Fruit fly (Drosophila melanogaster) whole organism, embryonic: ENCODE results near the gene ZnT35C.

ENCODE experiments used
- Bgb ChIP-seq: fragments of 200-800 bp; sonication (Bioruptor generic); IDR thresholded peaks from 2 replicates; pipeline ENCODE4 v1.3.6; 2022; ENCODE audit warnings: missing biosample characterization, missing genetic modification characterization; ENCODE audit not compliant: partially characterized antibody
- CG10147 ChIP-seq: fragments of 200-800 bp; sonication (Bioruptor generic); optimal IDR thresholded peaks from 2 replicates; lab custom pipeline; 2019; ENCODE audit warnings: missing biosample characterization, mild to moderate bottlenecking, missing genetic modification characterization, moderate library complexity
- CG11085 ChIP-seq: fragments of 200-800 bp; sonication (Bioruptor generic); IDR thresholded peaks from 2 replicates; pipeline ENCODE4 v1.3.6; 2022; ENCODE audit warnings: missing biosample characterization, missing genetic modification characterization
- CG11695 ChIP-seq: fragments of 200-800 bp; sonication (Bioruptor generic); IDR thresholded peaks from 3 replicates; pipeline ENCODE4 v1.3.6; 2022; ENCODE audit warnings: missing biosample characterization, missing genetic modification characterization
- CG12769 ChIP-seq: fragments of 200-800 bp; sonication (Bioruptor generic); optimal IDR thresholded peaks from 2 replicates; lab custom pipeline; 2019; ENCODE audit warnings: missing biosample characterization, mild to moderate bottlenecking, missing genetic modification characterization, moderate library complexity
- CG13296 ChIP-seq: fragments of 200-800 bp; sonication (Bioruptor generic); optimal IDR thresholded peaks from 3 replicates; lab custom pipeline; 2018; ENCODE audit warnings: missing biosample characterization, mild to moderate bottlenecking, missing genetic modification characterization
- CG13424 ChIP-seq: fragments of 200-800 bp; sonication (Bioruptor generic); optimal IDR thresholded peaks from 2 replicates; lab custom pipeline; 2019; ENCODE audit warnings: missing biosample characterization, mild to moderate bottlenecking, missing genetic modification characterization, moderate library complexity
- CG15073 ChIP-seq: fragments of 200-800 bp; sonication (Bioruptor generic); optimal IDR thresholded peaks from 2 replicates; lab custom pipeline; 2016; ENCODE audit warnings: missing biosample characterization, missing genetic modification characterization
- CG15514 ChIP-seq: fragments of 200-800 bp; sonication (Bioruptor generic); optimal IDR thresholded peaks from 3 replicates; lab custom pipeline; 2017; ENCODE audit warnings: missing biosample characterization, missing genetic modification characterization, mild to moderate bottlenecking, moderate library complexity, missing genetic modification reagents
- CG15601 ChIP-seq: fragments of 200-800 bp; sonication (Bioruptor generic); optimal IDR thresholded peaks from 3 replicates; lab custom pipeline; 2019; ENCODE audit warnings: missing biosample characterization, mild to moderate bottlenecking, missing genetic modification characterization, moderate library complexity
- CG16779 ChIP-seq: fragments of 200-800 bp; sonication (Bioruptor generic); IDR thresholded peaks from 2 replicates; pipeline ENCODE4 v1.3.6; 2022; ENCODE audit warnings: missing biosample characterization, missing genetic modification characterization
- CG17568 ChIP-seq: fragments of 200-800 bp; sonication (Bioruptor generic); optimal IDR thresholded peaks from 2 replicates; lab custom pipeline; 2018; ENCODE audit warnings: missing biosample characterization, mild to moderate bottlenecking, missing genetic modification characterization, moderate library complexity
- CG1832 ChIP-seq: fragments of 200-800 bp; sonication (Bioruptor generic); optimal IDR thresholded peaks from 2 replicates; lab custom pipeline; 2017; ENCODE audit warnings: missing biosample characterization, mild to moderate bottlenecking, missing genetic modification characterization, inconsistent platforms
- CG18599 ChIP-seq: fragments of 200-800 bp; sonication (Bioruptor generic); optimal IDR thresholded peaks from 3 replicates; lab custom pipeline; 2017; ENCODE audit warnings: missing biosample characterization, missing genetic modification characterization, mild to moderate bottlenecking, moderate library complexity, missing genetic modification reagents
- CG18619 ChIP-seq: fragments of 200-800 bp; sonication (Bioruptor generic); optimal IDR thresholded peaks from 3 replicates; lab custom pipeline; 2017; ENCODE audit warnings: missing biosample characterization, mild to moderate bottlenecking, missing genetic modification characterization
- CG2889 ChIP-seq: fragments of 200-800 bp; sonication (Bioruptor generic); IDR thresholded peaks from 3 replicates; pipeline ENCODE4 v1.3.6; 2022; ENCODE audit warnings: missing biosample characterization, missing genetic modification characterization
- CG34376 ChIP-seq: fragments of 200-800 bp; sonication (Bioruptor generic); optimal IDR thresholded peaks from 2 replicates; lab custom pipeline; 2018; ENCODE audit warnings: missing biosample characterization, mild to moderate bottlenecking, missing genetic modification characterization
- CG4617 ChIP-seq: fragments of 200-800 bp; sonication (Bioruptor generic); optimal IDR thresholded peaks from 3 replicates; lab custom pipeline; 2016; ENCODE audit warnings: missing biosample characterization, missing genetic modification characterization, borderline replicate concordance
- CG6272 ChIP-seq: fragments of 200-800 bp; sonication (Bioruptor generic); IDR thresholded peaks from 2 replicates; pipeline ENCODE4 v1.3.6; 2022; ENCODE audit warnings: missing biosample characterization, missing genetic modification characterization
- CG7372 ChIP-seq: fragments of 200-800 bp; sonication (Bioruptor generic); IDR thresholded peaks from 2 replicates; pipeline ENCODE4 v1.3.6; 2022; ENCODE audit warnings: missing biosample characterization, missing genetic modification characterization
- CG9609 ChIP-seq: fragments of 200-800 bp; sonication (Bioruptor generic); optimal IDR thresholded peaks from 3 replicates; lab custom pipeline; 2016; ENCODE audit warnings: missing biosample characterization, missing genetic modification characterization
- Doc3 ChIP-seq: fragments of 200-800 bp; sonication (Bioruptor generic); IDR thresholded peaks from 3 replicates; pipeline ENCODE4 v1.3.6; 2022; ENCODE audit warnings: missing biosample characterization, missing genetic modification characterization; ENCODE audit not compliant: partially characterized antibody
- Eip74EF ChIP-seq, 2 experiments: fragments of 200-800 bp in 1 of 2; fragments of >200 bp in 1 of 2; sonication (Bioruptor generic) in 1 of 2; optimal IDR thresholded peaks; 2 replicates each; lab custom pipeline; 2017 to 2019; ENCODE audit warnings: missing biosample characterization in 2 of 2, missing genetic modification characterization in 2 of 2, mild to moderate bottlenecking in 1 of 2, moderate library complexity in 1 of 2
- HmgD ChIP-seq: fragments of 200-800 bp; sonication (Bioruptor generic); optimal IDR thresholded peaks from 3 replicates; lab custom pipeline; 2016; ENCODE audit warnings: missing biosample characterization, missing genetic modification characterization
- Hmx ChIP-seq: fragments of 200-800 bp; sonication (Bioruptor generic); optimal IDR thresholded peaks from 2 replicates; lab custom pipeline; 2016; ENCODE audit warnings: missing biosample characterization, missing genetic modification characterization
- Hr3 ChIP-seq: fragments of 200-800 bp; sonication (Bioruptor generic); optimal IDR thresholded peaks from 3 replicates; lab custom pipeline; 2016; ENCODE audit warnings: missing biosample characterization, missing genetic modification characterization
- Myb ChIP-seq: fragments of 200-800 bp; sonication (Bioruptor generic); optimal IDR thresholded peaks from 2 replicates; lab custom pipeline; 2016; ENCODE audit warnings: missing biosample characterization, missing genetic modification characterization
- NK7.1 ChIP-seq: fragments of 200-800 bp; sonication (Bioruptor generic); optimal IDR thresholded peaks from 3 replicates; lab custom pipeline; 2016; ENCODE audit warnings: missing biosample characterization, missing genetic modification characterization
- Optix ChIP-seq: fragments of 200-800 bp; sonication (Bioruptor generic); IDR thresholded peaks from 3 replicates; pipeline ENCODE4 v1.3.6; 2022; ENCODE audit warnings: missing biosample characterization, missing genetic modification characterization
- Sox100B ChIP-seq: fragments of 200-800 bp; sonication (Bioruptor generic); optimal IDR thresholded peaks from 3 replicates; lab custom pipeline; 2018; ENCODE audit warnings: missing biosample characterization, mild to moderate bottlenecking, missing genetic modification characterization
- al ChIP-seq: fragments of 200-800 bp; sonication (Bioruptor generic); IDR thresholded peaks from 2 replicates; pipeline ENCODE4 v1.3.6; 2022; ENCODE audit warnings: missing biosample characterization, missing genetic modification characterization
- aop ChIP-seq: fragments of 200-800 bp; sonication (Bioruptor generic); IDR thresholded peaks from 2 replicates; pipeline ENCODE4 v1.3.6; 2022; ENCODE audit warnings: missing biosample characterization, missing genetic modification characterization
- ase ChIP-seq: fragments of 200-800 bp; sonication (Bioruptor generic); IDR thresholded peaks from 3 replicates; pipeline ENCODE4 v1.3.6; 2022; ENCODE audit warnings: missing biosample characterization, missing genetic modification characterization
- bowl ChIP-seq: fragments of 200-800 bp; sonication (Bioruptor generic); IDR thresholded peaks from 2 replicates; pipeline ENCODE4 v1.3.6; 2022; ENCODE audit warnings: missing biosample characterization, missing genetic modification characterization
- cas ChIP-seq: fragments of 200-800 bp; sonication (Bioruptor generic); IDR thresholded peaks from 2 replicates; pipeline ENCODE4 v1.3.6; 2022; ENCODE audit warnings: missing biosample characterization, missing genetic modification characterization
- crc ChIP-seq: fragments of 200-800 bp; sonication (Bioruptor generic); optimal IDR thresholded peaks from 2 replicates; lab custom pipeline; 2016; ENCODE audit warnings: missing biosample characterization, missing genetic modification characterization
- croc ChIP-seq: fragments of 200-800 bp; sonication (Bioruptor generic); conservative IDR thresholded peaks from 3 replicates; pipeline ENCODE4 v1.3.6; 2022; ENCODE audit warnings: missing biosample characterization, missing genetic modification characterization
- gcm ChIP-seq: fragments of 200-800 bp; sonication (Bioruptor generic); optimal IDR thresholded peaks from 2 replicates; lab custom pipeline; 2019; ENCODE audit warnings: missing biosample characterization, mild to moderate bottlenecking, missing genetic modification characterization, moderate library complexity
- gcm2 ChIP-seq: fragments of 200-800 bp; sonication (Bioruptor generic); optimal IDR thresholded peaks from 2 replicates; lab custom pipeline; 2016; ENCODE audit warnings: missing biosample characterization, missing genetic modification characterization
- klu ChIP-seq: fragments of 200-800 bp; sonication (Bioruptor generic); IDR thresholded peaks from 2 replicates; pipeline ENCODE4 v1.3.6; 2022; ENCODE audit warnings: missing biosample characterization, missing genetic modification characterization
- mam ChIP-seq: fragments of 200-800 bp; sonication (Bioruptor generic); optimal IDR thresholded peaks from 3 replicates; lab custom pipeline; 2016; ENCODE audit warnings: missing biosample characterization, missing genetic modification characterization
- nau ChIP-seq: fragments of 200-800 bp; sonication (Bioruptor generic); optimal IDR thresholded peaks from 3 replicates; lab custom pipeline; 2017; ENCODE audit warnings: missing biosample characterization, mild to moderate bottlenecking, missing genetic modification characterization, missing genetic modification reagents
- nerfin-2 ChIP-seq: fragments of 200-800 bp; sonication (Bioruptor generic); IDR thresholded peaks from 2 replicates; pipeline ENCODE4 v1.3.6; 2022; ENCODE audit warnings: missing biosample characterization, missing genetic modification characterization; ENCODE audit not compliant: partially characterized antibody
- p53 ChIP-seq: fragments of 200-800 bp; sonication (Bioruptor generic); optimal IDR thresholded peaks from 2 replicates; lab custom pipeline; 2016; ENCODE audit warnings: missing biosample characterization, missing genetic modification characterization
- pum ChIP-seq: fragments of 200-800 bp; sonication (Bioruptor generic); optimal IDR thresholded peaks from 2 replicates; lab custom pipeline; 2016; ENCODE audit warnings: missing biosample characterization, missing genetic modification characterization
- sens-2 ChIP-seq: fragments of 200-800 bp; sonication (Bioruptor generic); IDR thresholded peaks from 2 replicates; pipeline ENCODE4 v1.3.6; 2022; ENCODE audit warnings: missing biosample characterization, missing genetic modification characterization
- trem ChIP-seq: fragments of 200-800 bp; optimal IDR thresholded peaks from 3 replicates; lab custom pipeline; 2019; ENCODE audit warnings: missing biosample characterization, mild to moderate bottlenecking, missing genetic modification characterization, moderate library complexity
- yki ChIP-seq: fragments of >200 bp; optimal IDR thresholded peaks from 3 replicates; lab custom pipeline; 2018

ZnT35C gene

DNA sequence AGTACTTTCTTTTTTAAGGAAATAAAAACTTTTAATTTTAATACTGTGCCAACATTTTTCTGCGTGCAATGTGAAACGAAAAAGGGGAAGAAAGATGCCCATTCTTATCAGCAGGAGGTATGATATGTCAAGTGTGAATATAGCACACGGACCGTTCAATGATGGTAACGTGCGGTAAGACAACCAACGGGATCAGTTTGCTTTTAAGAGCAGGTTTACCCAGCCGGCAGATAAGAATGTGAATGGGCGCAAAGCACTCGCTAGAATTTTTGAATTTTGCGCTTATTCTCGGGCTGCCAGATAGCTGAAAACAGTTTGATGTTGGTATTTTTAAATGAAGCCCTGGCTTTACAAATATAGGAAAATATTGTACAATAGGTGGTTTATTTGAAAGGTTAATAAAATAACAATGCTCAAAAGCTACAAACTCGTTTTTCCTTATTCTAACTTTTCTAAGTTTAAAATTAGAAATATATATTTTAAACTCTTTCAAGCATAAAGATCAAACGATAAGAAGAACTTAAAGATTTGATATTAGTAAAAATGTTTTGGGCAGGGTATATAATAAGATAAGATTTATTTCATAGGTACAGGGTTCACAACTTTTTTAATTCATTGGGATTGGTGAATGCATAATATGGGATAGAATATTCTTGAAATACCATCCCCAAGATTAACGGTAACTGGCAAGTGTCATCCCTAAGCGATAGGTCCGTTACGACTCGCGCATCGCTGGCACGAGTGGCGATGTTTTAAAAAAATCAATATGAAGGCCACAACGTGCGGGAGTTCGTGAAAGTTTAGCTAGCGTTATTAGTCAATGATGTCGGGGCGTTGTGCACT, 870 bp upstream of the ZnT35C start, which contains the start of gene dao (continued):
- TF ChIP-seq CG11085 (GFP tag; lab: Robert Waterston, UW) (0 out of 2 replicates have a peak, but pooled peaks have one; percentile 31), CG15601 (tag; lab: Kevin White, UChicago) (peak; percentile 15), CG12769 (peak; percentile 60), CG17568 (GFP tag; lab: Kevin White, UChicago) (no peak), HmgD (GFP tag; lab: Kevin White, UChicago) (no peak), CG6272 (GFP tag; lab: Robert Waterston, UW) (peak; percentile 63), yki (lab: Kevin White, UChicago) (no peak), Eip74EF (GFP tag; optimal IDR thresholded peaks at IDR 0.05; lab: Kevin White, UChicago) (no peak), aop (GFP tag; lab: Robert Waterston, UW) (0 out of 2 replicates have a peak, but pooled peaks have one; percentile 6), CG10147 (no peak), sens-2 (GFP tag; lab: Robert Waterston, UW) (no peak), pum (no peak), Hmx (GFP tag; lab: Kevin White, UChicago) (peak; percentile 17), bowl (GFP tag; lab: Robert Waterston, UW) (no peak), CG9609 (peak; percentile 15), CG34376 (GFP tag; lab: Kevin White, UChicago) (no peak), p53 (GFP tag; lab: Kevin White, UChicago) (no peak), gcm (GFP tag; lab: Kevin White, UChicago) (no peak), Sox100B (GFP tag; lab: Kevin White, UChicago) (peak; percentile 3), crc (GFP tag; lab: Kevin White, UChicago) (no peak), CG13424 (peak; percentile 39), CG11695 (GFP tag; lab: Robert Waterston, UW) (no peak), croc (GFP tag; lab: Robert Waterston, UW) (no peak), NK7.1 (GFP tag; lab: Kevin White, UChicago) (no peak), nau (GFP tag; lab: Kevin White, UChicago) (no peak), Doc3 (peak; percentile 73), cas (GFP tag; lab: Robert Waterston, UW) (no peak), CG15514 (peak; percentile 8), ase (GFP tag; lab: Robert Waterston, UW) (peak; percentile 39; the same call in 2 of the 3 replicates), al (no peak; the same call in 1 of the 2 replicates), Myb (GFP tag; lab: Kevin White, UChicago) (peak; percentile 86), klu (GFP tag; lab: Robert Waterston, UW) (0 out of 2 replicates have a peak, but pooled peaks have one; percentile 40), CG2889 (GFP tag; lab: Robert Waterston, UW) (peak; percentile 42; the same call in 2 of the 3 replicates), CG16779 (0 out of 2 replicates have a peak, but pooled peaks have one; percentile 2), CG18599 (GFP tag; lab: Kevin White, UChicago) (peak; percentile 54), mam (peak; percentile 56), trem (peak; percentile 2), CG15073 (GFP tag; lab: Kevin White, UChicago) (no peak), gcm2 (no peak), CG7372 (GFP tag; lab: Robert Waterston, UW) (no peak), Bgb (peak; percentile 81), CG4617 (GFP tag; lab: Kevin White, UChicago) (no peak), Optix (GFP tag; lab: Robert Waterston, UW) (no peak), CG18619 (GFP tag; lab: Kevin White, UChicago) (peak; percentile 19), CG1832 (no peak), CG13296 (GFP tag; lab: Kevin White, UChicago) (no peak), Hr3 (GFP tag; lab: Kevin White, UChicago) (peak; percentile 68), nerfin-2 (peak; percentile 59; the same call in 1 of the 2 replicates)
